Fruit fly (Drosophila melanogaster) Kc167 (cell line): ENCODE results near the gene CG9717.

Source experiments
- Myc ChIP-seq: fragments of >200 bp; optimal IDR thresholded peaks from 2 replicates; lab custom pipeline; 2017; ENCODE audit warnings: missing external identifiers
- Sin3A ChIP-seq: fragments of >200 bp; optimal IDR thresholded peaks from 2 replicates; lab custom pipeline; 2018; ENCODE audit warnings: missing external identifiers
- h ChIP-seq: fragments of >200 bp; optimal IDR thresholded peaks from 3 replicates; lab custom pipeline; 2018; ENCODE audit warnings: missing external identifiers
- psq ChIP-seq: fragments of >200 bp; optimal IDR thresholded peaks from 2 replicates; lab custom pipeline; 2017; ENCODE audit warnings: missing external identifiers

dm6 chr3R:30534444-30534843 lies 52.7 kb downstream of the CG9717 start:
- TF ChIP-seq Sin3A (lab: Kevin White, UChicago) (no peak), psq (lab: Kevin White, UChicago) (no peak), h (lab: Kevin White, UChicago) (no peak), Myc (lab: Kevin White, UChicago) (no peak)
